Fruit fly (Drosophila melanogaster) whole organism, larva: Measurements from ENCODE around the gene dgt4.

Experiments used
- noc ChIP-seq: fragments of 200-800 bp; sonication (Bioruptor generic); optimal IDR thresholded peaks from 3 replicates; lab custom pipeline; 2019; ENCODE audit warnings: missing biosample characterization, mild to moderate bottlenecking, missing genetic modification characterization, moderate library complexity

dgt4 gene

dm6 chrX:4139043-4139442 lies 25.5 kb downstream of the dgt4 start:
- no peak for TF ChIP-seq noc (tag; lab: Kevin White, UChicago)

- TF ChIP-seq noc (tag; lab: Kevin White, UChicago): no peak
Observed at dm6 chrX:4150989-4151388, 37.5 kb downstream of the dgt4 start.
